Worm (Caenorhabditis elegans) whole organism, late embryonic: ENCODE measurements around the gene Y47D7A.19.

Source experiments
- C08G9.2 ChIP-seq: sonication (generic microtip); optimal IDR thresholded peaks from 2 replicates; lab custom pipeline; 2016; ENCODE audit warnings: mild to moderate bottlenecking, missing genetic modification characterization, moderate library complexity, missing compliant biosample characterization
- C38D4.7 ChIP-seq: fragments of 200-800 bp; sonication (Bioruptor generic); optimal IDR thresholded peaks from 2 replicates; lab custom pipeline; 2018; ENCODE audit warnings: mild to moderate bottlenecking, missing genetic modification characterization, moderate library complexity, missing compliant biosample characterization
- K02D7.2 ChIP-seq: sonication (generic microtip); optimal IDR thresholded peaks from 2 replicates; lab custom pipeline; 2017; ENCODE audit warnings: mild to moderate bottlenecking, missing genetic modification characterization, missing compliant biosample characterization
- K09A11.1 ChIP-seq: sonication (generic microtip); optimal IDR thresholded peaks from 2 replicates; lab custom pipeline; 2017; ENCODE audit warnings: antibody characterized with exemption, mild to moderate bottlenecking, missing genetic modification characterization, missing compliant biosample characterization; ENCODE audit not compliant: insufficient read depth
- T23F11.4 ChIP-seq: fragments of 200-800 bp; sonication (Bioruptor generic); optimal IDR thresholded peaks from 2 replicates; lab custom pipeline; 2018; ENCODE audit warnings: mild to moderate bottlenecking, missing genetic modification characterization, missing compliant biosample characterization
- Y22D7AL.16 ChIP-seq: sonication (generic microtip); optimal IDR thresholded peaks from 2 replicates; lab custom pipeline; 2016; ENCODE audit warnings: missing genetic modification characterization, missing compliant biosample characterization
- ahr-1 ChIP-seq: sonication (generic microtip); optimal IDR thresholded peaks from 2 replicates; lab custom pipeline; 2016; ENCODE audit warnings: missing genetic modification characterization, missing compliant biosample characterization
- ama-1 ChIP-seq: fragments of 150-350 bp; optimal IDR thresholded peaks from 2 replicates; lab custom pipeline; 2014
- ceh-18 ChIP-seq: sonication (generic microtip); optimal IDR thresholded peaks from 2 replicates; lab custom pipeline; 2016; ENCODE audit warnings: missing genetic modification characterization, missing compliant biosample characterization
- ceh-2 ChIP-seq: sonication (generic microtip); optimal IDR thresholded peaks from 2 replicates; lab custom pipeline; 2016; ENCODE audit warnings: missing genotype, missing genetic modification characterization, missing compliant biosample characterization
- ceh-22 ChIP-seq: sonication (generic microtip); optimal IDR thresholded peaks from 2 replicates; lab custom pipeline; 2017; ENCODE audit warnings: missing biosample characterization, missing genetic modification characterization
- ceh-31 ChIP-seq: sonication (generic microtip); optimal IDR thresholded peaks from 2 replicates; lab custom pipeline; 2016; ENCODE audit warnings: missing genetic modification characterization, missing compliant biosample characterization
- ceh-34 ChIP-seq: sonication (generic microtip); optimal IDR thresholded peaks from 2 replicates; lab custom pipeline; 2016; ENCODE audit warnings: mild to moderate bottlenecking, missing genetic modification characterization, missing compliant biosample characterization
- ceh-48 ChIP-seq: sonication (generic microtip); optimal IDR thresholded peaks from 2 replicates; lab custom pipeline; 2016; ENCODE audit warnings: missing genetic modification characterization, inconsistent platforms, missing compliant biosample characterization
- ceh-9 ChIP-seq: sonication (generic microtip); optimal IDR thresholded peaks from 2 replicates; lab custom pipeline; 2016; ENCODE audit warnings: mild to moderate bottlenecking, missing genetic modification characterization, inconsistent platforms, missing compliant biosample characterization
- che-1 ChIP-seq: sonication (generic microtip); optimal IDR thresholded peaks from 2 replicates; lab custom pipeline; 2016; ENCODE audit warnings: mild to moderate bottlenecking, missing genetic modification characterization, missing compliant biosample characterization
- dmd-4 ChIP-seq: sonication (generic microtip); optimal IDR thresholded peaks from 2 replicates; lab custom pipeline; 2016; ENCODE audit warnings: borderline replicate concordance, missing genetic modification characterization, missing compliant biosample characterization
- elt-2 ChIP-seq: sonication (generic microtip); optimal IDR thresholded peaks from 2 replicates; lab custom pipeline; 2016; ENCODE audit warnings: missing genetic modification reagents, missing genetic modification characterization, missing compliant biosample characterization
- elt-4 ChIP-seq: sonication (generic microtip); optimal IDR thresholded peaks from 2 replicates; lab custom pipeline; 2016; ENCODE audit warnings: missing genetic modification characterization, missing compliant biosample characterization
- ets-4 ChIP-seq: sonication (generic microtip); optimal IDR thresholded peaks from 2 replicates; lab custom pipeline; 2016; ENCODE audit warnings: missing genetic modification characterization, missing compliant biosample characterization
- eyg-1 ChIP-seq: sonication (generic microtip); optimal IDR thresholded peaks from 2 replicates; lab custom pipeline; 2016; ENCODE audit warnings: missing genotype, missing genetic modification characterization, missing compliant biosample characterization
- gmeb-2 ChIP-seq: sonication (generic microtip); optimal IDR thresholded peaks from 2 replicates; lab custom pipeline; 2016; ENCODE audit warnings: missing genetic modification characterization, inconsistent platforms, missing compliant biosample characterization
- hlh-13 ChIP-seq: fragments of 200-800 bp; sonication (Bioruptor generic); optimal IDR thresholded peaks from 2 replicates; lab custom pipeline; 2018; ENCODE audit warnings: mild to moderate bottlenecking, missing genetic modification characterization, missing compliant biosample characterization
- hlh-6 ChIP-seq: sonication (generic microtip); optimal IDR thresholded peaks from 2 replicates; lab custom pipeline; 2016; ENCODE audit warnings: missing genotype, missing genetic modification characterization, missing compliant biosample characterization
- hlh-8 ChIP-seq: sonication (generic microtip); optimal IDR thresholded peaks from 2 replicates; lab custom pipeline; 2016; ENCODE audit warnings: missing genotype, missing genetic modification characterization, missing compliant biosample characterization
- lim-6 ChIP-seq: sonication (generic microtip); optimal IDR thresholded peaks from 2 replicates; lab custom pipeline; 2016; ENCODE audit warnings: missing genetic modification characterization, missing compliant biosample characterization
- lin-11 ChIP-seq: fragments of 200-800 bp; sonication (Bioruptor generic); optimal IDR thresholded peaks from 2 replicates; lab custom pipeline; 2018; ENCODE audit warnings: mild to moderate bottlenecking, missing genetic modification characterization, missing compliant biosample characterization
- mec-3 ChIP-seq: sonication (generic microtip); optimal IDR thresholded peaks from 2 replicates; lab custom pipeline; 2016; ENCODE audit warnings: borderline replicate concordance, missing genetic modification characterization, missing compliant biosample characterization
- nfya-1 ChIP-seq: sonication (generic microtip); optimal IDR thresholded peaks from 2 replicates; lab custom pipeline; 2017; ENCODE audit warnings: missing genetic modification characterization, mild to moderate bottlenecking, missing compliant biosample characterization, antibody characterized with exemption, moderate library complexity
- nhr-232 ChIP-seq: sonication (generic microtip); optimal IDR thresholded peaks from 2 replicates; lab custom pipeline; 2016; ENCODE audit warnings: missing genetic modification characterization, missing compliant biosample characterization
- pros-1 ChIP-seq: fragments of 150-350 bp; optimal IDR thresholded peaks from 2 replicates; lab custom pipeline; 2014; ENCODE audit warnings: missing biosample characterization, missing genetic modification reagents, missing genetic modification characterization
- sox-4 ChIP-seq: sonication (generic microtip); optimal IDR thresholded peaks from 2 replicates; lab custom pipeline; 2017; ENCODE audit warnings: mild to moderate bottlenecking, missing genetic modification characterization, inconsistent platforms, missing compliant biosample characterization
- syd-9 ChIP-seq: sonication (generic microtip); optimal IDR thresholded peaks from 2 replicates; lab custom pipeline; 2016; ENCODE audit warnings: mild to moderate bottlenecking, missing genetic modification characterization, moderate library complexity, missing compliant biosample characterization
- ttx-3 ChIP-seq: sonication (generic microtip); optimal IDR thresholded peaks from 2 replicates; lab custom pipeline; 2016; ENCODE audit warnings: missing genetic modification reagents, missing genetic modification characterization, missing compliant biosample characterization
- unc-55 ChIP-seq: sonication (generic microtip); optimal IDR thresholded peaks from 2 replicates; lab custom pipeline; 2017; ENCODE audit warnings: missing biosample characterization, missing genetic modification reagents, missing genetic modification characterization
- ztf-16 ChIP-seq: sonication (generic microtip); optimal IDR thresholded peaks from 2 replicates; lab custom pipeline; 2017; ENCODE audit warnings: missing genetic modification characterization, missing compliant biosample characterization

Gene Y47D7A.19

DNA sequence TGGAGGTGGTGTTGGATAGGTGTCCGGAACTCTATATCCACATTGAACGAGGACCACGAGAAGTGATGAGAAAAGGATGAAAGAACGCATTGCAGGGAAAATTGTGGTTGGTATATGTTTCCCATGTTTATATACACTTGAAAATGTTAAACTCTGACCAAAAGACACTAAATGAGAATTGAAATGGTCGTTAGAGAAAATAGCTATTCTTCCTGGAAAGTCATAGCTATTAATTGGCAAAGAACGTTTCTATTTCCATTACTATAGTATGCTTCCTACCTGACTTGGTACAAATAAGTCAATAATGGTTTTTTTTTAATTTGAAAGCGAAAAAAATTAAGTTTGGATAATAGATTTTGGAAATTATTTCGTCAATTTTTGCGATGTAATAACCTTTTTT, 7.4 kb upstream of the Y47D7A.19 start, which contains the start of gene Y47D7A.18:
TSS of gene Y47D7A.18 (minus strand) at position 101 of the 400 bp plus-strand sequence.
- no peak for TF ChIP-seq ceh-48
- no peak for TF ChIP-seq eyg-1
- no peak for TF ChIP-seq unc-55 (GFP tag; lab: Kevin White, UChicago)
- no peak for TF ChIP-seq gmeb-2 (tag; lab: Kevin White, UChicago)
- TF ChIP-seq che-1 (tag; lab: Kevin White, UChicago): no peak
- no peak for TF ChIP-seq ceh-18
- no peak for TF ChIP-seq ttx-3 (tag; lab: Kevin White, UChicago)
- no peak for TF ChIP-seq ceh-2 (tag; lab: Kevin White, UChicago)
- TF ChIP-seq hlh-8 (tag; lab: Kevin White, UChicago): no peak
- TF ChIP-seq syd-9: no peak
- no peak for TF ChIP-seq mec-3

DNA sequence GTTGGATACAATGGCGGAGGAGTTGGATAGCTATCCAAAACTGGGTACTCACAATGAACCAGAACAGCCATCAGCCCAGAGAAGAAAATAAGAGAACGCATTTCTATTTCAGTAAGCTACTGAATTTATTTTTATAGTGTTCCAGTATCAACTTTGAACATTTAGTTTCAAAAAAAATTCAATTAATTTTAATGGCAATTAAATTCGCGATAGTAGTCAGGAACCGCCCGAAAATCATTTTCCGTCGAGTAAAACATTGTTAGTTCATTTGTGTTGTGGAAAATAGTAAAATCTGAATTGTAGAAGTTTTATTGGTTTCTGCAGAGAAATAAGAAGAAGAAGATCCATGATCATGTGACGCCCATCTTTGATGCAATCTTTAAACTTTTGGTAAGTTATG, 6.0 kb upstream of the Y47D7A.19 start, which contains the start of gene Y47D7A.6:
TSS of gene Y47D7A.6 (minus strand) at position 101 of the 400 bp plus-strand sequence.
- TF ChIP-seq hlh-13 (GFP tag; lab: Kevin White, UChicago): no peak
- no peak for TF ChIP-seq ceh-18
- TF ChIP-seq ama-1 (lab: Kevin White, UChicago): no peak
- TF ChIP-seq nhr-232 (tag; lab: Kevin White, UChicago): no peak
- no peak for TF ChIP-seq hlh-6
- TF ChIP-seq che-1 (tag; lab: Kevin White, UChicago): no peak
- TF ChIP-seq ztf-16 (tag; lab: Kevin White, UChicago): no peak
- TF ChIP-seq hlh-8 (tag; lab: Kevin White, UChicago): no peak
- TF ChIP-seq ceh-34 (tag; lab: Kevin White, UChicago): no peak

DNA sequence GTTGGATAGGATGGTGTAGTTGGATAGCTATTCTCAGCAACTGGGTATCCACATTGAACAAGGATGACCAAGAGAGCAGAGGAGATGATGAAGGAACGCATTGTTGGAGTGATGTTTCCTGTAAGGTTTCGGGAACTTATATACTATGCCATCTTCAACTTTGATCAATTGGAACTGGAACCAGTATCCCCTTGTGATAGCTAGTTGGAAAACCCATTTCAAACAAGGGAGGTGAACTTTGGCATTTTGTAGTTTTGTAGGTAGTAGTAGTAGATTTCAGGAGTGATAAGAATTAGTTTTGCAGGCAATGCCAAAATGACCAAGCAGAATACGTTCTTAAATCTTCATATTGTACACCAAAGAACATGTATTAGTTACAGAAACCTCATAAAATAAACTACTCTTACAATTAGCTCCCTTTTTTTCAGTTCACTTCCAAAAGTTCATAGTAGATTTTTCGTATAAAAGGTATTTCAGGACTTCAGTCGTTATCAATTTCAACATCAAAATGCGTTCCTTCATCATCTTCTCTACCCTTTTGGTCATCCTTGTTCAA, 4.3 kb upstream of the Y47D7A.19 start, which contains the start of the genes Y47D7A.7 and Y47D7A.2:
TSS of gene Y47D7A.7 (minus strand) at position 101 of the 556 bp plus-strand sequence.
TSS of gene Y47D7A.2 (plus strand) at position 506 of the 556 bp plus-strand sequence.
- TF ChIP-seq gmeb-2 (tag; lab: Kevin White, UChicago) (no peak), nfya-1 (tag; lab: Kevin White, UChicago) (no peak), C08G9.2 (tag; lab: Kevin White, UChicago) (no peak), ztf-16 (tag; lab: Kevin White, UChicago) (no peak), lim-6 (tag; lab: Kevin White, UChicago) (no peak), ceh-18 (no peak), ahr-1 (tag; lab: Kevin White, UChicago) (no peak), lin-11 (tag; lab: Kevin White, UChicago) (no peak), ceh-9 (no peak), K09A11.1 (tag; lab: Kevin White, UChicago) (no peak)
- TF ChIP-seq, all 69 proteins: peak for 0

DNA sequence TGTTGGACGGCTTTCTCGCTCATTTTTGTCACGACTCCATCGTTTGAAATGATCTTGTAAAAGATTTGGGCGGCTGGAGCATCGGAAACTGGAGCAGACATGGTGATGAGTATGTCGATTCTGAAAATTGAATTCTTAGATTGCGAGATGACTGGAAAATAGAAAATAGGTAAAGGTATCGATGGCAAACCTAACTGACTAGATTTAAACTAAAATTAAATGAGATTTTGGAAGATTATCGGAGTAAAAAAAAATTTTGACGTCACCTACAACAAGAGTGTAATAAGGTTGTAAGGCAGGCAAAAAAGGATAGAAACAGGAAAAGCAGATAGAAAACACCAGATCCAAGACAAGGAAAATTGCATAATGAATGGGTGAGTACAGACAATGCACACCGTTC, 2.7 kb upstream of the Y47D7A.19 start, which contains the start of gene skr-14:
TSS of gene skr-14 (minus strand) at position 101 of the 400 bp plus-strand sequence.
- no peak for TF ChIP-seq T23F11.4 (GFP tag; lab: Kevin White, UChicago)
- TF ChIP-seq K02D7.2: no peak
- no peak for TF ChIP-seq ceh-22 (tag; lab: Kevin White, UChicago)
- no peak for TF ChIP-seq eyg-1
- TF ChIP-seq elt-4 (tag; lab: Kevin White, UChicago): no peak
- TF ChIP-seq Y22D7AL.16 (tag; lab: Kevin White, UChicago): no peak
- TF ChIP-seq pros-1 (tag; lab: Kevin White, UChicago): no peak
- TF ChIP-seq hlh-8 (tag; lab: Kevin White, UChicago): no peak
- no peak for TF ChIP-seq che-1 (tag; lab: Kevin White, UChicago)
- no peak for TF ChIP-seq ets-4 (tag; lab: Kevin White, UChicago)
- no peak for TF ChIP-seq sox-4
- TF ChIP-seq elt-2 (tag; lab: Kevin White, UChicago): no peak
- no peak for TF ChIP-seq ceh-31
- TF ChIP-seq C38D4.7: no peak
- TF ChIP-seq ceh-9: no peak
- TF ChIP-seq nfya-1 (tag; lab: Kevin White, UChicago): no peak
- TF ChIP-seq dmd-4 (tag; lab: Kevin White, UChicago): no peak
